Fruit fly (Drosophila melanogaster) whole organism, pupa: ENCODE results near the gene CG3014.

ENCODE experiments used
- CG10348 ChIP-seq: fragments of 200-800 bp; sonication (Bioruptor generic); IDR thresholded peaks from 2 replicates; pipeline ENCODE4 v1.3.6; 2022; ENCODE audit warnings: missing biosample characterization, missing genetic modification characterization
- CG12605 ChIP-seq: fragments of 200-800 bp; sonication (Bioruptor generic); IDR thresholded peaks from 2 replicates; pipeline ENCODE4 v1.3.6; 2022; ENCODE audit warnings: missing biosample characterization, missing genetic modification characterization
- CG13204 ChIP-seq: fragments of 200-800 bp; sonication (Bioruptor generic); optimal IDR thresholded peaks from 2 replicates; lab custom pipeline; 2018; ENCODE audit warnings: missing biosample characterization, mild to moderate bottlenecking, missing genetic modification characterization, moderate library complexity
- CG14655 ChIP-seq: fragments of 200-800 bp; sonication (Bioruptor generic); optimal IDR thresholded peaks from 3 replicates; lab custom pipeline; 2017; ENCODE audit warnings: mild to moderate bottlenecking, missing biosample characterization, missing genetic modification reagents, missing genetic modification characterization
- CG15710 ChIP-seq: fragments of 200-800 bp; sonication (Bioruptor generic); optimal IDR thresholded peaks from 2 replicates; lab custom pipeline; 2018; ENCODE audit warnings: missing biosample characterization, mild to moderate bottlenecking, missing genetic modification characterization, moderate library complexity
- CG17806 ChIP-seq: fragments of 200-800 bp; sonication (Bioruptor generic); optimal IDR thresholded peaks from 2 replicates; lab custom pipeline; 2018; ENCODE audit warnings: missing biosample characterization, mild to moderate bottlenecking, missing genetic modification characterization, moderate library complexity
- CG32121 ChIP-seq: fragments of 200-800 bp; sonication (Bioruptor generic); IDR thresholded peaks from 2 replicates; pipeline ENCODE4 v1.3.6; 2022; ENCODE audit warnings: missing biosample characterization, missing genetic modification characterization
- CG34367 ChIP-seq: fragments of 200-800 bp; sonication (Bioruptor generic); optimal IDR thresholded peaks from 2 replicates; lab custom pipeline; 2018; ENCODE audit warnings: missing biosample characterization, mild to moderate bottlenecking, missing genetic modification characterization
- CG4496 ChIP-seq: fragments of 200-800 bp; sonication (Bioruptor generic); IDR thresholded peaks from 3 replicates; pipeline ENCODE4 v1.3.6; 2022; ENCODE audit warnings: missing biosample characterization, missing genetic modification characterization
- CG8159 ChIP-seq: fragments of 200-800 bp; sonication (Bioruptor generic); optimal IDR thresholded peaks from 3 replicates; lab custom pipeline; 2018; ENCODE audit warnings: missing biosample characterization, mild to moderate bottlenecking, missing genetic modification characterization, moderate library complexity
- CG8301 ChIP-seq: fragments of 200-800 bp; sonication (Bioruptor generic); optimal IDR thresholded peaks from 2 replicates; lab custom pipeline; 2018; ENCODE audit warnings: missing biosample characterization, mild to moderate bottlenecking, missing genetic modification characterization
- CG9948 ChIP-seq: fragments of 200-800 bp; sonication (Bioruptor generic); optimal IDR thresholded peaks from 2 replicates; lab custom pipeline; 2018; ENCODE audit warnings: missing biosample characterization, mild to moderate bottlenecking, missing genetic modification characterization, moderate library complexity
- D1 ChIP-seq: fragments of 200-800 bp; sonication (Bioruptor generic); optimal IDR thresholded peaks from 2 replicates; lab custom pipeline; 2018; ENCODE audit warnings: missing biosample characterization, mild to moderate bottlenecking, missing genetic modification characterization, moderate library complexity
- EcR ChIP-seq: fragments of 200-800 bp; sonication (Bioruptor generic); optimal IDR thresholded peaks from 3 replicates; lab custom pipeline; 2019; ENCODE audit warnings: missing biosample characterization, missing genetic modification characterization, mild to moderate bottlenecking, moderate library complexity, missing genetic modification reagents
- Ets98B ChIP-seq: fragments of 200-800 bp; sonication (Bioruptor generic); IDR thresholded peaks from 2 replicates; pipeline ENCODE4 v1.3.6; 2022; ENCODE audit warnings: missing biosample characterization, missing genetic modification characterization
- Pif1A ChIP-seq: fragments of 200-800 bp; sonication (Bioruptor generic); optimal IDR thresholded peaks from 3 replicates; lab custom pipeline; 2016; ENCODE audit warnings: missing biosample characterization, missing genetic modification characterization
- Pif1B ChIP-seq: fragments of 200-800 bp; sonication (Bioruptor generic); optimal IDR thresholded peaks from 3 replicates; lab custom pipeline; 2016; ENCODE audit warnings: missing biosample characterization, missing genetic modification characterization
- Snoo ChIP-seq: fragments of 200-800 bp; sonication (Bioruptor generic); optimal IDR thresholded peaks from 3 replicates; lab custom pipeline; 2017; ENCODE audit warnings: missing biosample characterization, mild to moderate bottlenecking, missing genetic modification characterization, inconsistent platforms
- fd96Ca ChIP-seq: fragments of 200-800 bp; sonication (Bioruptor generic); IDR thresholded peaks from 3 replicates; pipeline ENCODE4 v1.3.6; 2022; ENCODE audit warnings: missing biosample characterization, missing genetic modification characterization
- gl ChIP-seq: fragments of 200-800 bp; sonication (Bioruptor generic); optimal IDR thresholded peaks from 2 replicates; lab custom pipeline; 2018; ENCODE audit warnings: missing biosample characterization, mild to moderate bottlenecking, missing genetic modification characterization
- rn ChIP-seq: fragments of 200-800 bp; sonication (Bioruptor generic); IDR thresholded peaks from 2 replicates; pipeline ENCODE4 v1.3.6; 2022; ENCODE audit warnings: missing biosample characterization, missing genetic modification characterization

The CG3014 gene

dm6 chr3R:7802693-7803092, at the start of gene CG3014:
TSS of gene CG3014 (minus strand) at chr3R:7802793.
- TF ChIP-seq Snoo (tag; lab: Kevin White, UChicago) (no peak), D1 (tag; lab: Kevin White, UChicago) (no peak), CG17806 (tag; lab: Kevin White, UChicago) (no peak), CG12605 (no peak), CG9948 (tag; lab: Kevin White, UChicago) (no peak), CG34367 (no peak), rn (GFP tag; lab: Robert Waterston, UW) (no peak), CG8301 (tag; lab: Kevin White, UChicago) (no peak), CG8159 (tag; lab: Kevin White, UChicago) (no peak), CG32121 (GFP tag; lab: Robert Waterston, UW) (no peak), Pif1B (GFP tag; lab: Kevin White, UChicago) (no peak), Ets98B (no peak), fd96Ca (GFP tag; lab: Robert Waterston, UW) (no peak), Pif1A (no peak), EcR (GFP tag; lab: Kevin White, UChicago) (no peak), CG14655 (GFP tag; lab: Kevin White, UChicago) (no peak), CG15710 (tag; lab: Kevin White, UChicago) (no peak)

- no peak for TF ChIP-seq CG32121 (GFP tag; lab: Robert Waterston, UW)
- peak; percentile 36; the same call in 1 of the 2 replicates for TF ChIP-seq Ets98B
- no peak for TF ChIP-seq CG9948 (tag; lab: Kevin White, UChicago)
- TF ChIP-seq rn (GFP tag; lab: Robert Waterston, UW) = no peak
- no peak for TF ChIP-seq Pif1B (GFP tag; lab: Kevin White, UChicago)
- TF ChIP-seq CG8159 (tag; lab: Kevin White, UChicago) = peak; percentile 53
- no peak for TF ChIP-seq CG10348
- TF ChIP-seq EcR (GFP tag; lab: Kevin White, UChicago) = no peak
- TF ChIP-seq CG12605 = no peak
- 0 out of 3 replicates have a peak, but pooled peaks have one; percentile 26 for TF ChIP-seq CG4496
- TF ChIP-seq CG17806 (tag; lab: Kevin White, UChicago) = no peak
- no peak for TF ChIP-seq fd96Ca (GFP tag; lab: Robert Waterston, UW)
- TF ChIP-seq D1 (tag; lab: Kevin White, UChicago) = no peak
- TF ChIP-seq CG14655 (GFP tag; lab: Kevin White, UChicago) = peak; percentile 40
- no peak for TF ChIP-seq CG13204 (GFP tag; lab: Kevin White, UChicago)
- TF ChIP-seq CG8301 (tag; lab: Kevin White, UChicago) = no peak
- TF ChIP-seq Pif1A = peak; percentile 17
- TF ChIP-seq CG15710 (tag; lab: Kevin White, UChicago) = peak; percentile 45
These were observed 19.0 kb upstream of the CG3014 start for dm6 chr3R:7821559-7821958.

- TF ChIP-seq CG32121 (GFP tag; lab: Robert Waterston, UW) (no peak), EcR (GFP tag; lab: Kevin White, UChicago) (no peak), fd96Ca (GFP tag; lab: Robert Waterston, UW) (no peak), Snoo (tag; lab: Kevin White, UChicago) (no peak), CG8159 (tag; lab: Kevin White, UChicago) (peak; percentile 71), CG9948 (tag; lab: Kevin White, UChicago) (peak; percentile 23), CG15710 (tag; lab: Kevin White, UChicago) (peak; percentile 46), CG10348 (no peak), CG17806 (tag; lab: Kevin White, UChicago) (peak; percentile 16), rn (GFP tag; lab: Robert Waterston, UW) (no peak), CG13204 (GFP tag; lab: Kevin White, UChicago) (no peak), gl (tag; lab: Kevin White, UChicago) (no peak), CG12605 (no peak), D1 (tag; lab: Kevin White, UChicago) (no peak), Ets98B (no peak), CG14655 (GFP tag; lab: Kevin White, UChicago) (peak; percentile 49), CG4496 (no peak), CG8301 (tag; lab: Kevin White, UChicago) (peak; percentile 31), Pif1B (GFP tag; lab: Kevin White, UChicago) (no peak), CG34367 (no peak), Pif1A (peak; percentile 21)
- TF ChIP-seq, all 21 proteins: peak for 7
These were observed 11.5 kb upstream of the CG3014 start, which contains the start of gene CG34384 for dm6 chr3R:7813981-7814529. TSS of gene CG34384 (plus strand) at chr3R:7814361.

dm6 chr3R:7813518-7813917, 10.9 kb upstream of the CG3014 start:
- TF ChIP-seq CG17806 (tag; lab: Kevin White, UChicago) (no peak), CG8159 (tag; lab: Kevin White, UChicago) (no peak), CG13204 (GFP tag; lab: Kevin White, UChicago) (no peak), CG15710 (tag; lab: Kevin White, UChicago) (no peak), CG34367 (no peak), gl (tag; lab: Kevin White, UChicago) (no peak), D1 (tag; lab: Kevin White, UChicago) (no peak), EcR (GFP tag; lab: Kevin White, UChicago) (no peak), CG4496 (no peak), fd96Ca (GFP tag; lab: Robert Waterston, UW) (no peak), CG14655 (GFP tag; lab: Kevin White, UChicago) (no peak), CG8301 (tag; lab: Kevin White, UChicago) (no peak), rn (GFP tag; lab: Robert Waterston, UW) (no peak), Ets98B (no peak)

- TF ChIP-seq CG9948 (tag; lab: Kevin White, UChicago) (no peak), CG14655 (GFP tag; lab: Kevin White, UChicago) (no peak), CG4496 (no peak), CG34367 (no peak), EcR (GFP tag; lab: Kevin White, UChicago) (no peak), CG8301 (tag; lab: Kevin White, UChicago) (no peak), CG8159 (tag; lab: Kevin White, UChicago) (no peak), Pif1B (GFP tag; lab: Kevin White, UChicago) (no peak), Ets98B (no peak), rn (GFP tag; lab: Robert Waterston, UW) (no peak), CG17806 (tag; lab: Kevin White, UChicago) (no peak), gl (tag; lab: Kevin White, UChicago) (no peak), Pif1A (no peak), D1 (tag; lab: Kevin White, UChicago) (no peak), fd96Ca (GFP tag; lab: Robert Waterston, UW) (no peak)
These were observed 8.9 kb upstream of the CG3014 start, which contains the start of gene CG31473 for dm6 chr3R:7811514-7811913. TSS of gene CG31473 (plus strand) at chr3R:7811814.
